Fruit fly (Drosophila melanogaster) Kc167 (cell line): ENCODE data around the gene CG6700.

Experiments
- Myc ChIP-seq: fragments of >200 bp; optimal IDR thresholded peaks from 2 replicates; lab custom pipeline; 2017; ENCODE audit warnings: missing external identifiers
- Sin3A ChIP-seq: fragments of >200 bp; optimal IDR thresholded peaks from 2 replicates; lab custom pipeline; 2018; ENCODE audit warnings: missing external identifiers
- h ChIP-seq: fragments of >200 bp; optimal IDR thresholded peaks from 3 replicates; lab custom pipeline; 2018; ENCODE audit warnings: missing external identifiers
- insv ChIP-seq: fragments of >200 bp; optimal IDR thresholded peaks from 3 replicates; lab custom pipeline; 2018; ENCODE audit warnings: missing external identifiers
- psq ChIP-seq: fragments of >200 bp; optimal IDR thresholded peaks from 2 replicates; lab custom pipeline; 2017; ENCODE audit warnings: missing external identifiers
- ttk ChIP-seq: sonication (Bioruptor generic); optimal IDR thresholded peaks from 2 replicates; lab custom pipeline; 2017; ENCODE audit warnings: missing external identifiers

The CG6700 gene

dm6 chr2L:10789922-10790321 is 52.5 kb downstream of the CG6700 start, which contains the start of gene CG31870:
TSS of gene CG31870 (plus strand) at chr2L:10790222.
- no peak for TF ChIP-seq insv (lab: Kevin White, UChicago)
- TF ChIP-seq Myc (lab: Kevin White, UChicago): no peak
- TF ChIP-seq Sin3A (lab: Kevin White, UChicago): no peak
- TF ChIP-seq ttk (lab: Kevin White, UChicago): no peak
- no peak for TF ChIP-seq psq (lab: Kevin White, UChicago)
- no peak for TF ChIP-seq h (lab: Kevin White, UChicago)
